Fruit fly (Drosophila melanogaster) whole organism, wandering third instar larva: ENCODE results near the gene CG3091.

ENCODE experiments used
- Abd-B ChIP-seq: fragments of >200 bp; optimal IDR thresholded peaks from 2 replicates; lab custom pipeline; 2017; ENCODE audit warnings: missing biosample characterization, missing genetic modification characterization
- pan ChIP-seq: fragments of >200 bp; optimal IDR thresholded peaks from 2 replicates; lab custom pipeline; 2017

DNA sequence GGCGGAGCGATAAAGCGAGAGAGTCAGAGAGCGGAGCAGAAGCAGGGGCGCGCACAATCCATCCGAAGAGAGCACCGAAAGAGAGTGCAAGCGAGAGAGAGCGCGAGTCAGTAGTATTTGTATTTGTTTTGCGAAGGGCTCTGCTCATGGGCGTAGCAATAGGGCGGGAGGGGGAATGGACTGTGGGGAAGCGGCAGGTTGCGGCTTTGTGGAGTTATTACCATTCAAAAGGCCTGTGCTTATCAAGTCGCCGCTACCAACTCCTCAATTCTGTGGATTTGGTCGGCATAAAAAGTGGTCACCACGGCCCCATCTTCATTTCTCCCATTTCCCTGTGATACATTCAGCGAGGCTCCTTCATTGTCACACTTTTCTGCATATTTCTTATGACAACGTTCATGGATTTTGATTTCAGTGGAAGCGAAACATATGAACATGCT, 47.1 kb upstream of the CG3091 start:
- no peak for TF ChIP-seq Abd-B (GFP tag; lab: Kevin White, UChicago)
- TF ChIP-seq pan (lab: Kevin White, UChicago) = no peak
